Worm (Caenorhabditis elegans) whole organism, early embryonic: ENCODE data around the gene fbxb-114.

Experiments used
- F13C5.2 ChIP-seq: sonication (generic microtip); optimal IDR thresholded peaks from 2 replicates; lab custom pipeline; 2017; ENCODE audit warnings: mild to moderate bottlenecking, missing genetic modification characterization, inconsistent platforms, missing compliant biosample characterization
- ama-1 ChIP-seq: fragments of 150-350 bp; optimal IDR thresholded peaks from 2 replicates; lab custom pipeline; 2014
- ceh-36 ChIP-seq: sonication (generic microtip); optimal IDR thresholded peaks from 2 replicates; lab custom pipeline; 2016; ENCODE audit warnings: missing genetic modification characterization, inconsistent platforms, missing compliant biosample characterization
- flt-1 ChIP-seq: fragments of 200-800 bp; sonication (Bioruptor generic); IDR thresholded peaks from 2 replicates; pipeline ENCODE4 v1.3.6; 2022; ENCODE audit warnings: missing genetic modification characterization, missing compliant biosample characterization
- hmg-4 ChIP-seq: fragments of 200-800 bp; sonication (Bioruptor generic); optimal IDR thresholded peaks from 2 replicates; lab custom pipeline; 2018; ENCODE audit warnings: mild to moderate bottlenecking, missing genetic modification characterization, missing compliant biosample characterization

ce11 chrX:16952859-16953258 is 31.2 kb downstream of the fbxb-114 start, which contains the start of gene F52G3.8:
- TF ChIP-seq ceh-36 (tag; lab: Kevin White, UChicago) (no peak), ama-1 (lab: Kevin White, UChicago) (no peak), flt-1 (GFP tag; lab: Robert Waterston, UW) (no peak), F13C5.2 (tag; lab: Kevin White, UChicago) (no peak), hmg-4 (GFP tag; lab: Kevin White, UChicago) (no peak)
